Fruit fly (Drosophila melanogaster): Measurements from ENCODE around the gene Tap42.

Gene Tap42

dm6 chr2L:13394903-13395302 lies 27.5 kb downstream of the Tap42 start, which contains the start of gene RpL24 (continued):
- TF ChIP-seq CG31224 (GFP tag; IDR thresholded peaks at IDR 0.05) (peak; percentile 76), CG17829 (tag; optimal IDR thresholded peaks at IDR 0.05) (peak; percentile 82), Doc2 (GFP tag; IDR thresholded peaks at IDR 0.05) (no peak), Dad (GFP tag; optimal IDR thresholded peaks at IDR 0.05) (peak; percentile 92), az2 (GFP tag; optimal IDR thresholded peaks at IDR 0.05) (peak; percentile 82), Taf1 (GFP tag; IDR thresholded peaks at IDR 0.05) (peak; percentile 53; the same call in 1 of the 2 replicates), zen2 (GFP tag; IDR thresholded peaks at IDR 0.05; ENCODE audit: partially characterized antibody) (no peak; the same call in 2 of the 3 replicates), Fer2 (tag; optimal IDR thresholded peaks at IDR 0.05) (peak; percentile 83), C15 (GFP tag; IDR thresholded peaks at IDR 0.05) (peak; percentile 68; the same call in 2 of the 3 replicates), eyg (GFP tag; optimal IDR thresholded peaks at IDR 0.05) (peak; percentile 88), CG12236 (GFP tag; optimal IDR thresholded peaks at IDR 0.05) (peak; percentile 92), ewg (GFP tag; optimal IDR thresholded peaks at IDR 0.05) (peak; percentile 85), Hand (GFP tag; optimal IDR thresholded peaks at IDR 0.05) (peak; percentile 88), kni (GFP tag; optimal IDR thresholded peaks at IDR 0.05) (peak; percentile 88), chif (GFP tag; optimal IDR thresholded peaks at IDR 0.05) (peak; percentile 80 to 91), CG7357 (GFP tag; IDR thresholded peaks at IDR 0.05) (peak; percentile 37; the same call in 1 of the 3 replicates), Sox102F (GFP tag; optimal IDR thresholded peaks at IDR 0.05) (peak; percentile 70), tup (GFP tag; optimal IDR thresholded peaks at IDR 0.05) (peak; percentile 74), ro (GFP tag; IDR thresholded peaks at IDR 0.05) (peak; percentile 40; the same call in 1 of the 2 replicates), CG13424 (tag; optimal IDR thresholded peaks at IDR 0.05) (peak; percentile 75), caup (GFP tag; optimal IDR thresholded peaks at IDR 0.05; ENCODE audit: severe bottlenecking) (peak; percentile 99), CG5953 (GFP tag; IDR thresholded peaks at IDR 0.05) (peak; percentile 95), gcm2 (GFP tag; optimal IDR thresholded peaks at IDR 0.05) (peak; percentile 90), CG2889 (GFP tag; IDR thresholded peaks at IDR 0.05) (peak; percentile 53; the same call in 1 of the 3 replicates), Ets97D (GFP tag; optimal IDR thresholded peaks at IDR 0.05) (peak; percentile 99), CG7987 (GFP tag; optimal IDR thresholded peaks at IDR 0.05) (peak; percentile 99), croc (GFP tag; conservative IDR thresholded peaks at IDR 0.05) (peak; percentile 36; the same call in 2 of the 3 replicates), sens-2 (GFP tag; IDR thresholded peaks at IDR 0.05) (peak; percentile 91), nerfin-2 (GFP tag; IDR thresholded peaks at IDR 0.05; ENCODE audit: partially characterized antibody) (no peak), sim (GFP tag; IDR thresholded peaks at IDR 0.05) (peak; percentile 85), ken (GFP tag; IDR thresholded peaks at IDR 0.05) (peak; percentile 90), maf-S (GFP tag; optimal IDR thresholded peaks at IDR 0.05) (peak; percentile 90), wor (GFP tag; IDR thresholded peaks at IDR 0.05) (peak; percentile 18; the same call in 1 of the 2 replicates), Xrp1 (GFP tag; IDR thresholded peaks at IDR 0.05) (peak; percentile 22), crc (GFP tag; optimal IDR thresholded peaks at IDR 0.05) (peak; percentile 68), BEAF-32 (GFP tag; optimal IDR thresholded peaks at IDR 0.05) (peak; percentile 36), nom (GFP tag; optimal IDR thresholded peaks at IDR 0.05) (peak; percentile 93), dati (GFP tag; IDR thresholded peaks at IDR 0.05) (peak; percentile 78; the same call in 1 of the 2 replicates), CG33557 (GFP tag; optimal IDR thresholded peaks at IDR 0.05) (peak; percentile 83), CG11456 (GFP tag; IDR thresholded peaks at IDR 0.05) (peak; percentile 94), CG34376 (GFP tag; optimal IDR thresholded peaks at IDR 0.05) (peak; percentile 98), Mrtf (GFP tag; IDR thresholded peaks at IDR 0.05) (peak; percentile 59; the same call in 2 of the 3 replicates), CG6689 (GFP tag; IDR thresholded peaks at IDR 0.05) (peak; percentile 72), CG31388 (GFP tag; optimal IDR thresholded peaks at IDR 0.05) (peak; percentile 39), gt (GFP tag; IDR thresholded peaks at IDR 0.05) (no peak), sc (optimal IDR thresholded peaks at IDR 0.05) (no peak), sc (GFP tag; optimal IDR thresholded peaks at IDR 0.05) (peak; percentile 88), cwo (GFP tag; optimal IDR thresholded peaks at IDR 0.05) (peak; percentile 77), Lhr (GFP tag; optimal IDR thresholded peaks at IDR 0.05) (peak; percentile 89), CTCF (GFP tag; optimal IDR thresholded peaks at IDR 0.05) (peak; percentile 65), mld (GFP tag; IDR thresholded peaks at IDR 0.05; ENCODE audit: partially characterized antibody) (no peak)
